Worm (Caenorhabditis elegans) whole organism, L1 larva: Measurements from ENCODE around the gene gadr-2.

Experiments used
- C04F5.9 ChIP-seq: sonication (generic microtip); optimal IDR thresholded peaks from 2 replicates; lab custom pipeline; 2016; ENCODE audit warnings: missing genetic modification characterization, missing compliant biosample characterization
- C34B4.2 ChIP-seq: sonication (generic microtip); optimal IDR thresholded peaks from 2 replicates; lab custom pipeline; 2017; ENCODE audit warnings: mild to moderate bottlenecking, missing genetic modification characterization, missing compliant biosample characterization
- alr-1 ChIP-seq: fragments of 200-800 bp; sonication (Bioruptor generic); optimal IDR thresholded peaks from 2 replicates; lab custom pipeline; 2018; ENCODE audit warnings: borderline replicate concordance, mild to moderate bottlenecking, missing genetic modification characterization, missing compliant biosample characterization
- aly-2 ChIP-seq: fragments of 150-350 bp; optimal IDR thresholded peaks from 2 replicates; lab custom pipeline; 2014; ENCODE audit warnings: missing biosample characterization, missing genetic modification characterization
- ama-1 ChIP-seq: fragments of 150-350 bp; optimal IDR thresholded peaks from 2 replicates; lab custom pipeline; 2014
- blmp-1 ChIP-seq: fragments of 150-350 bp; optimal IDR thresholded peaks from 2 replicates; lab custom pipeline; 2014; ENCODE audit warnings: missing biosample characterization, missing genetic modification characterization
- ceh-82 ChIP-seq, 3 experiments: fragments of 150-350 bp in 1 of 3; sonication (generic microtip) in 2 of 3; optimal IDR thresholded peaks; 2 replicates each; lab custom pipeline; 2014 to 2017; ENCODE audit warnings: missing biosample characterization in 3 of 3, missing genetic modification characterization in 3 of 3
- ceh-88 ChIP-seq: fragments of 200-800 bp; sonication (Bioruptor generic); IDR thresholded peaks from 2 replicates; pipeline ENCODE4 v1.3.6; 2022; ENCODE audit warnings: missing genetic modification characterization, missing compliant biosample characterization
- ceh-90 ChIP-seq: sonication (generic microtip); optimal IDR thresholded peaks from 2 replicates; lab custom pipeline; 2016; ENCODE audit warnings: missing genetic modification characterization, missing compliant biosample characterization
- ces-1 ChIP-seq: fragments of 150-350 bp; optimal IDR thresholded peaks from 2 replicates; lab custom pipeline; 2014; ENCODE audit warnings: missing biosample characterization, missing genetic modification reagents, missing genetic modification characterization
- dpl-1 ChIP-seq, 3 experiments: fragments of 150-350 bp in 2 of 3; sonication (generic microtip) in 1 of 3; optimal IDR thresholded peaks; 2 replicates each; lab custom pipeline; 2014 to 2017; ENCODE audit warnings: missing biosample characterization in 3 of 3, missing genetic modification characterization in 3 of 3, missing genetic modification reagents in 3 of 3
- dsc-1 ChIP-seq: sonication (generic microtip); optimal IDR thresholded peaks from 2 replicates; lab custom pipeline; 2016; ENCODE audit warnings: mild to moderate bottlenecking, missing genetic modification characterization, missing compliant biosample characterization
- efl-1 ChIP-seq, 4 experiments: fragments of 150-350 bp; optimal IDR thresholded peaks in 3 of 4; peaks in 1 of 4; 1 replicate in 1 of 4; 2 replicates in 3 of 4; lab custom pipeline; 2014; ENCODE audit warnings: missing biosample characterization in 2 of 4, missing genetic modification characterization in 2 of 4, missing genetic modification reagents in 2 of 4
- egl-13 ChIP-seq: sonication (generic microtip); optimal IDR thresholded peaks from 2 replicates; lab custom pipeline; 2016; ENCODE audit warnings: missing genotype, missing genetic modification reagents, missing genetic modification characterization, missing compliant biosample characterization
- elt-2 ChIP-seq: sonication (generic microtip); optimal IDR thresholded peaks from 2 replicates; lab custom pipeline; 2016; ENCODE audit warnings: missing genetic modification characterization, mild to moderate bottlenecking, inconsistent platforms, missing compliant biosample characterization, missing genetic modification reagents
- fkh-8 ChIP-seq: sonication (generic microtip); optimal IDR thresholded peaks from 2 replicates; lab custom pipeline; 2016; ENCODE audit warnings: mild to moderate bottlenecking, missing genetic modification characterization, missing compliant biosample characterization
- fos-1 ChIP-seq: fragments of 150-350 bp; optimal IDR thresholded peaks from 2 replicates; lab custom pipeline; 2014; ENCODE audit warnings: missing biosample characterization, missing genetic modification characterization
- grh-1 ChIP-seq: fragments of 200-800 bp; sonication (Bioruptor generic); IDR thresholded peaks from 2 replicates; pipeline ENCODE4 v1.3.6; 2022; ENCODE audit warnings: missing genetic modification reagents, missing genetic modification characterization, missing compliant biosample characterization
- hlh-17 ChIP-seq: fragments of 200-800 bp; sonication (Bioruptor generic); optimal IDR thresholded peaks from 2 replicates; lab custom pipeline; 2018; ENCODE audit warnings: missing genetic modification characterization, mild to moderate bottlenecking, missing compliant biosample characterization, moderate library complexity, borderline replicate concordance
- hlh-4 ChIP-seq: sonication (generic microtip); optimal IDR thresholded peaks from 2 replicates; lab custom pipeline; 2016; ENCODE audit warnings: mild to moderate bottlenecking, missing genetic modification characterization, missing compliant biosample characterization
- hpl-2 ChIP-seq: fragments of 150-350 bp; optimal IDR thresholded peaks from 2 replicates; lab custom pipeline; 2014; ENCODE audit warnings: missing biosample characterization, missing genetic modification reagents, missing genetic modification characterization
- irx-1 ChIP-seq: sonication (generic microtip); optimal IDR thresholded peaks from 2 replicates; lab custom pipeline; 2016; ENCODE audit warnings: missing genetic modification characterization, missing compliant biosample characterization
- isw-1 ChIP-seq: fragments of 200-800 bp; sonication (Bioruptor generic); IDR thresholded peaks from 2 replicates; pipeline ENCODE4 v1.3.6; 2022; ENCODE audit warnings: missing genetic modification characterization, missing compliant biosample characterization
- jun-1 ChIP-seq: fragments of 150-350 bp; optimal IDR thresholded peaks from 2 replicates; lab custom pipeline; 2014; ENCODE audit warnings: missing biosample characterization, missing genetic modification reagents, missing genetic modification characterization
- lin-14 ChIP-seq: fragments of 200-800 bp; sonication (Bioruptor generic); optimal IDR thresholded peaks from 2 replicates; lab custom pipeline; 2018; ENCODE audit warnings: mild to moderate bottlenecking, missing genetic modification characterization, moderate library complexity, missing compliant biosample characterization
- lin-15B ChIP-seq: fragments of 150-350 bp; sonication (generic microtip); optimal IDR thresholded peaks from 3 replicates; lab custom pipeline; 2014; ENCODE audit warnings: missing biosample characterization, missing genetic modification characterization
- lsy-2 ChIP-seq, 2 experiments: fragments of 150-350 bp; optimal IDR thresholded peaks; 2 replicates each; lab custom pipeline; 2014; ENCODE audit warnings: missing biosample characterization in 2 of 2, missing genetic modification characterization in 2 of 2
- mab-9 ChIP-seq: fragments of 200-800 bp; sonication (Bioruptor generic); IDR thresholded peaks from 2 replicates; pipeline ENCODE4 v1.3.6; 2022; ENCODE audit warnings: missing genetic modification reagents, missing genetic modification characterization, missing compliant biosample characterization
- mdl-1 ChIP-seq, 2 experiments: fragments of 150-350 bp; optimal IDR thresholded peaks; 2 replicates each; lab custom pipeline; 2014 to 2017; ENCODE audit warnings: missing biosample characterization in 2 of 2, missing genetic modification characterization in 2 of 2, inconsistent platforms in 1 of 2
- mef-2 ChIP-seq: fragments of 150-350 bp; optimal IDR thresholded peaks from 2 replicates; lab custom pipeline; 2014; ENCODE audit warnings: missing biosample characterization, missing genetic modification characterization
- mep-1 ChIP-seq: fragments of 150-350 bp; optimal IDR thresholded peaks from 2 replicates; lab custom pipeline; 2014; ENCODE audit warnings: missing biosample characterization, missing genetic modification characterization
- nhr-20 ChIP-seq: sonication (generic microtip); optimal IDR thresholded peaks from 2 replicates; lab custom pipeline; 2016; ENCODE audit warnings: mild to moderate bottlenecking, missing genetic modification characterization, missing compliant biosample characterization
- nhr-237 ChIP-seq: fragments of 150-350 bp; optimal IDR thresholded peaks from 2 replicates; lab custom pipeline; 2014; ENCODE audit warnings: missing biosample characterization, missing genetic modification characterization
- nhr-28 ChIP-seq: fragments of 150-350 bp; optimal IDR thresholded peaks from 2 replicates; lab custom pipeline; 2014; ENCODE audit warnings: missing biosample characterization, missing genetic modification characterization
- nhr-71 ChIP-seq: sonication (generic microtip); optimal IDR thresholded peaks from 2 replicates; lab custom pipeline; 2016; ENCODE audit warnings: mild to moderate bottlenecking, missing genetic modification characterization, moderate library complexity, missing compliant biosample characterization
- nhr-76 ChIP-seq: sonication (generic microtip); optimal IDR thresholded peaks from 2 replicates; lab custom pipeline; 2017; ENCODE audit warnings: missing biosample characterization, missing genetic modification characterization
- nhr-77 ChIP-seq: fragments of 150-350 bp; optimal IDR thresholded peaks from 2 replicates; lab custom pipeline; 2014; ENCODE audit warnings: missing biosample characterization, missing genetic modification characterization
- pax-3 ChIP-seq: fragments of 200-800 bp; sonication (Bioruptor generic); optimal IDR thresholded peaks from 2 replicates; lab custom pipeline; 2018; ENCODE audit warnings: mild to moderate bottlenecking, missing genetic modification characterization, moderate library complexity, missing compliant biosample characterization
- rnt-1 ChIP-seq: sonication (generic microtip); optimal IDR thresholded peaks from 2 replicates; lab custom pipeline; 2016; ENCODE audit warnings: mild to moderate bottlenecking, missing genetic modification characterization, moderate library complexity, missing compliant biosample characterization
- snpc-4 ChIP-seq: fragments of 150-350 bp; optimal IDR thresholded peaks from 2 replicates; lab custom pipeline; 2014; ENCODE audit warnings: missing biosample characterization, missing genetic modification characterization
- snu-23 ChIP-seq: sonication (generic microtip); optimal IDR thresholded peaks from 2 replicates; lab custom pipeline; 2016; ENCODE audit warnings: missing genetic modification characterization, missing compliant biosample characterization
- sox-4 ChIP-seq: sonication (generic microtip); optimal IDR thresholded peaks from 2 replicates; lab custom pipeline; 2016; ENCODE audit warnings: missing genetic modification characterization, missing compliant biosample characterization
- sptf-1 ChIP-seq: fragments of 150-350 bp; optimal IDR thresholded peaks from 2 replicates; lab custom pipeline; 2014; ENCODE audit warnings: missing biosample characterization, missing genetic modification characterization
- unc-130 ChIP-seq: fragments of 150-350 bp; optimal IDR thresholded peaks from 2 replicates; lab custom pipeline; 2017; ENCODE audit warnings: missing biosample characterization, missing genetic modification characterization, inconsistent platforms
- unc-86 ChIP-seq: sonication (generic microtip); optimal IDR thresholded peaks from 2 replicates; lab custom pipeline; 2016; ENCODE audit warnings: missing genetic modification characterization, missing compliant biosample characterization
- vab-15 ChIP-seq: sonication (generic microtip); optimal IDR thresholded peaks from 2 replicates; lab custom pipeline; 2017; ENCODE audit warnings: missing genotype, mild to moderate bottlenecking, missing genetic modification characterization, missing compliant biosample characterization
- xbp-1 ChIP-seq: sonication (generic microtip); optimal IDR thresholded peaks from 2 replicates; lab custom pipeline; 2016; ENCODE audit warnings: missing genetic modification characterization, missing compliant biosample characterization
- zag-1 ChIP-seq: fragments of 150-350 bp; optimal IDR thresholded peaks from 2 replicates; lab custom pipeline; 2014; ENCODE audit warnings: missing biosample characterization, missing genetic modification characterization
- zip-4 ChIP-seq: fragments of 200-800 bp; sonication (Bioruptor generic); optimal IDR thresholded peaks from 2 replicates; lab custom pipeline; 2018; ENCODE audit warnings: mild to moderate bottlenecking, missing genetic modification characterization, moderate library complexity, missing compliant biosample characterization

gadr-2 gene

DNA sequence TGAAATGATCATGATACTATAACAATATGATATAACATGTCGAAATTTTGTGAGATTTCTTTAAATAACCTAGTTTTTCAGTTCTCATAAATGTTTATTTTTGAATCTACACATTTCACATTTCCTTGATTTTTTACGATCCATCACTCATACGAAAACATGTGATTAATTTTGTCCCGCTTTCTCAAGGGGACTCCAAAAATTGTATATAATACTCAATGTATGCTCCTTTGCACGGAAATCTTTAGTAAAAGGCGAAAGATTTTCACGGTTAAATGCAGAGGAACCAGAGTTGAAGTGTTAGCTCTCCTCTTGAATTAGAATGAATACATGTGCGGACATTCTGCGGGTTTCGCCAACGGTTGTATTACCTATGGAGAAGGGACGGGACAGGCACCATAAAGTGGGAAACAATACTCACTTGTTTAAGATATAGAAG, 20.6 kb downstream of the gadr-2 start (continued):
- no peak for TF ChIP-seq sox-4 (tag; lab: Kevin White, UChicago)
- TF ChIP-seq dsc-1 (tag; lab: Kevin White, UChicago): peak; percentile 21
- no peak for TF ChIP-seq nhr-77
- TF ChIP-seq C34B4.2 (tag; lab: Kevin White, UChicago): no peak
- no peak for TF ChIP-seq elt-2 (tag; lab: Kevin White, UChicago)
- TF ChIP-seq nhr-76 (tag; lab: Kevin White, UChicago): no peak
- TF ChIP-seq mep-1 (tag; lab: Kevin White, UChicago): no peak
- TF ChIP-seq snpc-4: peak; percentile 90
- TF ChIP-seq lin-14: peak; percentile 20
- no peak for TF ChIP-seq nhr-28 (tag; lab: Kevin White, UChicago)
- TF ChIP-seq, all 84 proteins: peak for 10

DNA sequence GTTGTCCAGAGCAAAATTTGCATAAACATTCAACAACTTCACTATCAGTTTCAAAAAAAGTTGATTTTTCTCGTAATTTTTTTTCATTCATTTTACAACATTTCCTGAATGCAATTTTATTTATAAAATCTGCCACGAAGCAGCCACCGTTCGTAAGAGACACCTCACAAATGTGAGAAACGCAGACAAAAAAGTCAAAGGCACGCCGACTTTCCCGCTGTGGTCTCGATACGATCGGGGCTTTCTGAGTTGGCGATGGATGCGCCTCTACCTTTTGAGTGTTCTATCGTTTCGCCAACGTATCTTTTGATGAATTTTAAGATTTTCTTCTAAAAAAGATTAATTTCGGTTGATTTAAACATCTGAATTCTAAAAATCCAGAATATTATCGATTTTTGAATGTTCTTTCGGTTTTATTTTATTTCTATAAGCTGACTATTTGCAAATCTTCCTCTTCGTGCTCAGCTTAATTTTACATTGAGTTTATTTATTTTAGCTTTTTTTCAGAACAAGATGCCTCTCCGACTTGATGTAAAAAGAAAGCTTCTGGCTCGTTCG, 25.6 kb downstream of the gadr-2 start, which contains the start of gene copb-2:
Gene copb-2, plus strand, starts transcription at position 508 of the 558 bp plus-strand sequence.
- TF ChIP-seq lin-15B (no peak), mep-1 (tag; lab: Kevin White, UChicago) (peak; percentile 82), sptf-1 (tag; lab: Kevin White, UChicago) (no peak), mab-9 (no peak), zag-1 (tag; lab: Kevin White, UChicago) (no peak), C04F5.9 (tag; lab: Kevin White, UChicago) (peak; percentile 21), ceh-82 (tag; optimal IDR thresholded peaks at IDR 0.05; lab: Kevin White, UChicago) (peak in 2 of 3 experiments; percentile 39 to 57), grh-1 (GFP tag; lab: Robert Waterston, UW) (no peak), egl-13 (no peak), elt-2 (tag; lab: Kevin White, UChicago) (no peak), fkh-8 (tag; lab: Kevin White, UChicago) (no peak), irx-1 (tag; lab: Kevin White, UChicago) (no peak), xbp-1 (peak; percentile 65), snu-23 (GFP tag; lab: Kevin White, UChicago) (peak; percentile 72), vab-15 (no peak), lsy-2 (tag; optimal IDR thresholded peaks at IDR 0.05; lab: Kevin White, UChicago) (peak; percentile 71 to 82), hlh-17 (no peak), nhr-20 (peak; percentile 59), isw-1 (GFP tag; lab: Robert Waterston, UW) (peak; percentile 45), aly-2 (tag; lab: Kevin White, UChicago) (no peak), rnt-1 (tag; lab: Kevin White, UChicago) (peak; percentile 64), pax-3 (tag; lab: Kevin White, UChicago) (no peak), lin-14 (peak; percentile 93), mdl-1 (tag; optimal IDR thresholded peaks at IDR 0.05; lab: Kevin White, UChicago) (peak in 1 of 2 experiments; percentile 48), efl-1 (optimal IDR thresholded peaks at IDR 0.05; lab: Kevin White, UChicago) (peak; percentile 78 to 83), efl-1 (GFP tag; optimal IDR thresholded peaks at IDR 0.05 in 1 of 2; lab: Kevin White, UChicago) (peak; percentile 67 to 94), nhr-237 (no peak), ces-1 (GFP tag; lab: Kevin White, UChicago) (no peak), ama-1 (lab: Kevin White, UChicago) (no peak), nhr-77 (peak; percentile 5), hpl-2 (GFP tag; lab: Kevin White, UChicago) (no peak), ceh-88 (GFP tag; lab: Robert Waterston, UW) (no peak), ceh-90 (no peak), zip-4 (GFP tag; lab: Kevin White, UChicago) (no peak), unc-130 (tag; lab: Kevin White, UChicago) (no peak), alr-1 (no peak), nhr-71 (tag; lab: Kevin White, UChicago) (peak; percentile 78), nhr-28 (tag; lab: Kevin White, UChicago) (no peak), dpl-1 (GFP tag; optimal IDR thresholded peaks at IDR 0.05; lab: Kevin White, UChicago) (peak; percentile 40 to 74 (median 63)), fos-1 (tag; lab: Kevin White, UChicago) (no peak), unc-86 (tag; lab: Kevin White, UChicago) (peak; percentile 34), jun-1 (no peak), blmp-1 (tag; lab: Kevin White, UChicago) (peak; percentile 43), sox-4 (tag; lab: Kevin White, UChicago) (no peak), nhr-76 (tag; lab: Kevin White, UChicago) (no peak), hlh-4 (tag; lab: Kevin White, UChicago) (no peak), C34B4.2 (tag; lab: Kevin White, UChicago) (no peak), mef-2 (tag; lab: Kevin White, UChicago) (no peak)
